Fruit fly (Drosophila melanogaster): ENCODE results near the gene CG8492.

Gene CG8492

DNA sequence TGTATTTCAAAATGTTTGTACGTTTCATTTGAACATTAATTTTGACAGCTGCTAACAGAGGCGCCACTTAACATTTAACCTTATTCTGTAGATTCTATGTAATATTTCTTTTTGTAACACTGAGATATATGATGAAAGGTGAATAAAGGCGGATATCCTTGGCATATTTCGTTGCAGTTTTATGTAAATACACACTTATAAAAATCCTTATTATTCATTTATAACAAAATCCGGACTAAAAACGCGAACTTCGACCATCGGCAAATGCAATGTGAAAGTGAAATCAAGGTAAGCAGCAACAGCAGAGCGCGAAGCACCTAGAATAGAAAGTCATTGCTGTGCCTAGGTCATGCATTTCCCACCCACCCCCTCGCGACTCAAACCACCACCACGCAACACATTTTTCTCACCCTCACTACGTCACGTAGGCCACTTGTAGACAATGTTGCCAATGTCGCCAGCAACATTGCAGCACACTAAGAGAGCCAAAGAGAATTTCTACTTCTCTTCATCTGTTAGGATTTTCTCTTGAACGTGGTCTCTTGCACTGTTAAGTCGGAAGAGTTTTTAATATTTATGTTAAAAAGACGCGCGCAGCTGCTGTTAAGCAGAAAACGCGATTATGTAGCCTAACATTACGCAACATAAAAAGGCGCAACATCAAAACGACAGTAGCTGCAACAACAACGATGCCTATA is 49.5 kb upstream of the CG8492 start (continued):
- TF ChIP-seq br (optimal IDR thresholded peaks at IDR 0.05) = no peak
- no peak for TF ChIP-seq ham (GFP tag; IDR thresholded peaks at IDR 0.05)
- TF ChIP-seq CoRest (tag; optimal IDR thresholded peaks at IDR 0.05) = no peak
- TF ChIP-seq CG12071 (GFP tag; optimal IDR thresholded peaks at IDR 0.05) = no peak
- no peak for TF ChIP-seq peb (GFP tag; IDR thresholded peaks at IDR 0.05)
- no peak for TF ChIP-seq CG8765 (GFP tag; IDR thresholded peaks at IDR 0.05)

DNA sequence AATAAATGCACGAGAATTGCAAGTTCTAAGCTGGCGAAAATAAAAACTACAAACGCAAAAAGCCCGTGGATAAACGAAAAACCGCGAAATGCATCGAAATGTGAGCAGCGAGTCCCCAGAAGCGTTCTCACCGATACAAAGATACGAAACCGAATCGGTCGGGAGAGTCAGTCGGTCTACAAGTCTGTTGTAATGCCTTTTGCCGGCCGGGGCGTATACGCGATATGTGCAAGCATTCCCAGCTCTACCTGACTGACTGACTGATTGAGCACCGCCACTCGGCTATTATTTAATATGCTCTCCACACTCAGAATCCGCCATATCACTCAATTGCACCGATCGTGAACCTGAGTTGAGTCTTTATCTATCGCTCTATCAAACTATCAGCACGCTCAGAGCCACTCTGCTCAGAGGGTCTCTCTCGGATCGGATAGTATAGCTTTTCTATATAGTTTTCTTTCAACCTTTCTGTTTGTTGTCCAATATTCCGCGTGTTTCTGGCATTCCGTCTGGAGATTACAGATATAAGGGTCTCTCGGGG is 43.4 kb upstream of the CG8492 start, which contains the start of gene Clk:
Clk (minus strand) TSS at position 239 of the 541 bp plus-strand sequence.
- TF ChIP-seq Hr51 (GFP tag; optimal IDR thresholded peaks at IDR 0.05) (no peak), Trl (optimal IDR thresholded peaks at IDR 0.05) (peak in 1 of 2 experiments; percentile 9), Trl (GFP tag; optimal IDR thresholded peaks at IDR 0.05) (no peak), chinmo (GFP tag; IDR thresholded peaks at IDR 0.05; ENCODE audit: partially characterized antibody) (0 out of 4 replicates have a peak, but pooled peaks have one; percentile 60), Hr3 (GFP tag; optimal IDR thresholded peaks at IDR 0.05) (no peak), Bteb2 (GFP tag; optimal IDR thresholded peaks at IDR 0.05) (no peak), btn (GFP tag; optimal IDR thresholded peaks at IDR 0.05) (no peak), Dek (tag; optimal IDR thresholded peaks at IDR 0.05) (no peak), ttk (GFP tag; IDR thresholded peaks at IDR 0.05) (no peak), Vsx1 (GFP tag; optimal IDR thresholded peaks at IDR 0.05) (no peak), Hr78 (GFP tag; optimal IDR thresholded peaks at IDR 0.05) (peak in 1 of 2 experiments; percentile 28), pho (GFP tag; optimal IDR thresholded peaks at IDR 0.05) (no peak), CG12104 (GFP tag; optimal IDR thresholded peaks at IDR 0.05) (no peak), CG16779 (GFP tag; IDR thresholded peaks at IDR 0.05) (no peak), pum (GFP tag; optimal IDR thresholded peaks at IDR 0.05) (no peak), zf30C (GFP tag; optimal IDR thresholded peaks at IDR 0.05) (no peak), CG7372 (GFP tag; IDR thresholded peaks at IDR 0.05) (peak; percentile 33; the same call in 1 of the 2 replicates), CG8359 (GFP tag; optimal IDR thresholded peaks at IDR 0.05; ENCODE audit: borderline replicate concordance) (no peak), z (GFP tag; IDR thresholded peaks at IDR 0.05) (peak; percentile 91), CG2120 (GFP tag; optimal IDR thresholded peaks at IDR 0.05) (no peak), Pdp1 (GFP tag; optimal IDR thresholded peaks at IDR 0.05) (peak in 1 of 2 experiments; percentile 3), ems (GFP tag; optimal IDR thresholded peaks at IDR 0.05) (no peak), cato (GFP tag; optimal IDR thresholded peaks at IDR 0.05; ENCODE audit: borderline replicate concordance) (no peak), CG11398 (GFP tag; optimal IDR thresholded peaks at IDR 0.05) (no peak), Dip3 (GFP tag; optimal IDR thresholded peaks at IDR 0.05) (no peak), E2f1 (GFP tag; IDR thresholded peaks at IDR 0.05) (no peak), Lpt (GFP tag; optimal IDR thresholded peaks at IDR 0.05) (no peak)

DNA sequence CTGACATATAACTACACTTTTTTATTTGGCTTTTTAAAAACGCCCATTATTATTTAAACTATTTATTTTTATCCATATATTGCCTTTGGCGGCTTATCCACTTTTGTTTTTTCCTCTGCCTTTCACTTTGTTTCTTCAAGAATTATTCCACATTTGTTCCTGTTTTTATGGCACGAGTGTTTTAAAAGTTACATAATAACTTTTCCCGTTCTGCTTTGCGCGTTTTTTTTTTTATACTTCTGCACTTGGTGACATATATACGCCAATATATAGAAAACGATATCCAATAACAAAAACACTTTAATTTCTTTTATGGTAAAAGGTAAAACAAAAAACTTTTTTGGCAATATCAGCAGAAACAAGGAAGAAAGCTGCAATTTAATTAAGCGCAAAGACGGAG is 42.7 kb upstream of the CG8492 start:
- TF ChIP-seq Pdp1 (GFP tag; optimal IDR thresholded peaks at IDR 0.05) (peak in 1 of 2 experiments; percentile 62), pita (GFP tag; optimal IDR thresholded peaks at IDR 0.05) (no peak)

DNA sequence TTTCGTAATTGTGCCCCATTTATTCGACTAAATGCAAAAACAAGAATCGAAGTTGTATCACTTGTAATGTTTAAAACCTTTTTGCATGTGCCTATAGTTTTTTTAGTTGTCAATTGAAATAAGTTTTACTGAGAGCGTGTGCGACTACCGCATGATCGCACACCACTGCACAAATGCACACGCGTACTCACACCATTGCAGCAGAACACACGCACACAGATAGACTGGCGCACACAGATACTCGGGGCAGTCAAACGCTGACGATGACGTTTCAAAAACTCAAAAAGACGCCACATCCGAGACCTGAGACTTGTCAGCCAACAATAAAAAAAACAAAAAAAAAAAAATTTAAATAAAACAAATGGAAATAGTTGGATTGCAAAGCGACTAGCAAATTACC is 41.5 kb upstream of the CG8492 start:
- no peak for TF ChIP-seq CG15011 (GFP tag; optimal IDR thresholded peaks at IDR 0.05)
- TF ChIP-seq cg (GFP tag; optimal IDR thresholded peaks at IDR 0.05) = peak; percentile 13

All from whole organism, embryonic.